Worm (Caenorhabditis elegans) whole organism, late embryonic: ENCODE measurements around the gene fbxa-128.

ENCODE experiments used
- C08G9.2 ChIP-seq: sonication (generic microtip); optimal IDR thresholded peaks from 2 replicates; lab custom pipeline; 2016; ENCODE audit warnings: mild to moderate bottlenecking, missing genetic modification characterization, moderate library complexity, missing compliant biosample characterization
- F13H6.1 ChIP-seq: sonication (generic microtip); optimal IDR thresholded peaks from 2 replicates; lab custom pipeline; 2016; ENCODE audit warnings: missing genetic modification characterization, missing compliant biosample characterization
- K09A11.1 ChIP-seq: sonication (generic microtip); optimal IDR thresholded peaks from 2 replicates; lab custom pipeline; 2017; ENCODE audit warnings: antibody characterized with exemption, mild to moderate bottlenecking, missing genetic modification characterization, missing compliant biosample characterization; ENCODE audit not compliant: insufficient read depth
- ceh-14 ChIP-seq: sonication (generic microtip); optimal IDR thresholded peaks from 2 replicates; lab custom pipeline; 2016; ENCODE audit warnings: missing genotype, missing genetic modification characterization, missing compliant biosample characterization
- ceh-19 ChIP-seq: fragments of 200-800 bp; sonication (Bioruptor generic); optimal IDR thresholded peaks from 2 replicates; lab custom pipeline; 2018; ENCODE audit warnings: mild to moderate bottlenecking, missing genetic modification characterization, missing compliant biosample characterization
- ceh-22 ChIP-seq: sonication (generic microtip); optimal IDR thresholded peaks from 2 replicates; lab custom pipeline; 2017; ENCODE audit warnings: missing biosample characterization, missing genetic modification characterization
- ceh-31 ChIP-seq: sonication (generic microtip); optimal IDR thresholded peaks from 2 replicates; lab custom pipeline; 2016; ENCODE audit warnings: missing genetic modification characterization, missing compliant biosample characterization
- ceh-34 ChIP-seq: sonication (generic microtip); optimal IDR thresholded peaks from 2 replicates; lab custom pipeline; 2016; ENCODE audit warnings: mild to moderate bottlenecking, missing genetic modification characterization, missing compliant biosample characterization
- ceh-45 ChIP-seq: fragments of 200-800 bp; sonication (Bioruptor generic); IDR thresholded peaks from 2 replicates; pipeline ENCODE4 v1.3.6; 2022; ENCODE audit warnings: missing genetic modification reagents, missing genetic modification characterization, missing compliant biosample characterization
- ceh-48 ChIP-seq: sonication (generic microtip); optimal IDR thresholded peaks from 2 replicates; lab custom pipeline; 2016; ENCODE audit warnings: missing genetic modification characterization, inconsistent platforms, missing compliant biosample characterization
- che-1 ChIP-seq: sonication (generic microtip); optimal IDR thresholded peaks from 2 replicates; lab custom pipeline; 2016; ENCODE audit warnings: mild to moderate bottlenecking, missing genetic modification characterization, missing compliant biosample characterization
- dmd-4 ChIP-seq: sonication (generic microtip); optimal IDR thresholded peaks from 2 replicates; lab custom pipeline; 2016; ENCODE audit warnings: borderline replicate concordance, missing genetic modification characterization, missing compliant biosample characterization
- dve-1 ChIP-seq: sonication (generic microtip); optimal IDR thresholded peaks from 2 replicates; lab custom pipeline; 2017; ENCODE audit warnings: antibody characterized with exemption, mild to moderate bottlenecking, missing genetic modification characterization, missing compliant biosample characterization
- ets-4 ChIP-seq: sonication (generic microtip); optimal IDR thresholded peaks from 2 replicates; lab custom pipeline; 2016; ENCODE audit warnings: missing genetic modification characterization, missing compliant biosample characterization
- eyg-1 ChIP-seq: sonication (generic microtip); optimal IDR thresholded peaks from 2 replicates; lab custom pipeline; 2016; ENCODE audit warnings: missing genotype, missing genetic modification characterization, missing compliant biosample characterization
- fax-1 ChIP-seq: sonication (generic microtip); optimal IDR thresholded peaks from 2 replicates; lab custom pipeline; 2016; ENCODE audit warnings: missing genotype, missing genetic modification characterization, missing compliant biosample characterization
- fkh-10 ChIP-seq: fragments of 150-350 bp; optimal IDR thresholded peaks from 2 replicates; lab custom pipeline; 2014; ENCODE audit warnings: missing biosample characterization, missing genetic modification reagents, missing genetic modification characterization
- hlh-13 ChIP-seq: fragments of 200-800 bp; sonication (Bioruptor generic); optimal IDR thresholded peaks from 2 replicates; lab custom pipeline; 2018; ENCODE audit warnings: mild to moderate bottlenecking, missing genetic modification characterization, missing compliant biosample characterization
- hlh-15 ChIP-seq: sonication (generic microtip); optimal IDR thresholded peaks from 2 replicates; lab custom pipeline; 2016; ENCODE audit warnings: missing genetic modification characterization, missing compliant biosample characterization
- hlh-30 ChIP-seq: sonication (generic microtip); optimal IDR thresholded peaks from 2 replicates; lab custom pipeline; 2017; ENCODE audit warnings: antibody characterized with exemption, missing genetic modification characterization, missing compliant biosample characterization; ENCODE audit not compliant: insufficient read depth
- hlh-8 ChIP-seq: sonication (generic microtip); optimal IDR thresholded peaks from 2 replicates; lab custom pipeline; 2016; ENCODE audit warnings: missing genotype, missing genetic modification characterization, missing compliant biosample characterization
- lin-11 ChIP-seq: fragments of 200-800 bp; sonication (Bioruptor generic); optimal IDR thresholded peaks from 2 replicates; lab custom pipeline; 2018; ENCODE audit warnings: mild to moderate bottlenecking, missing genetic modification characterization, missing compliant biosample characterization
- nfya-1 ChIP-seq: sonication (generic microtip); optimal IDR thresholded peaks from 2 replicates; lab custom pipeline; 2017; ENCODE audit warnings: missing genetic modification characterization, mild to moderate bottlenecking, missing compliant biosample characterization, antibody characterized with exemption, moderate library complexity
- nhr-11 ChIP-seq: fragments of 150-350 bp; optimal IDR thresholded peaks from 2 replicates; lab custom pipeline; 2014; ENCODE audit warnings: missing biosample characterization, missing genetic modification characterization
- nhr-232 ChIP-seq: sonication (generic microtip); optimal IDR thresholded peaks from 2 replicates; lab custom pipeline; 2016; ENCODE audit warnings: missing genetic modification characterization, missing compliant biosample characterization
- odd-2 ChIP-seq: sonication (generic microtip); optimal IDR thresholded peaks from 2 replicates; lab custom pipeline; 2017; ENCODE audit warnings: antibody characterized with exemption, mild to moderate bottlenecking, missing genetic modification characterization, missing compliant biosample characterization
- pat-9 ChIP-seq: fragments of 200-800 bp; sonication (Bioruptor generic); optimal IDR thresholded peaks from 2 replicates; lab custom pipeline; 2018; ENCODE audit warnings: mild to moderate bottlenecking, missing genetic modification characterization, moderate library complexity, missing compliant biosample characterization
- pax-1 ChIP-seq: fragments of 150-350 bp; optimal IDR thresholded peaks from 2 replicates; lab custom pipeline; 2014; ENCODE audit warnings: missing biosample characterization, missing genetic modification characterization
- pha-4 ChIP-seq: fragments of 150-350 bp; optimal IDR thresholded peaks from 2 replicates; lab custom pipeline; 2018; ENCODE audit warnings: missing biosample characterization, missing genetic modification reagents, missing genetic modification characterization
- pqm-1 ChIP-seq: sonication (generic microtip); optimal IDR thresholded peaks from 2 replicates; lab custom pipeline; 2016; ENCODE audit warnings: missing genetic modification characterization, missing compliant biosample characterization
- sdc-2 ChIP-seq: sonication (generic microtip); optimal IDR thresholded peaks from 2 replicates; lab custom pipeline; 2016; ENCODE audit warnings: missing genotype, missing genetic modification characterization, missing compliant biosample characterization
- sox-2 ChIP-seq: fragments of 200-800 bp; sonication (Bioruptor generic); IDR thresholded peaks from 2 replicates; pipeline ENCODE4 v1.3.6; 2022; ENCODE audit warnings: missing genetic modification reagents, missing genetic modification characterization, missing compliant biosample characterization
- ttx-3 ChIP-seq: sonication (generic microtip); optimal IDR thresholded peaks from 2 replicates; lab custom pipeline; 2016; ENCODE audit warnings: missing genetic modification reagents, missing genetic modification characterization, missing compliant biosample characterization
- unc-42 ChIP-seq: sonication (generic microtip); optimal IDR thresholded peaks from 2 replicates; lab custom pipeline; 2016; ENCODE audit warnings: missing genotype, missing genetic modification characterization, missing compliant biosample characterization
- unc-86 ChIP-seq: sonication (generic microtip); optimal IDR thresholded peaks from 2 replicates; lab custom pipeline; 2016; ENCODE audit warnings: missing genetic modification characterization, missing compliant biosample characterization
- zip-5 ChIP-seq: sonication (generic microtip); optimal IDR thresholded peaks from 2 replicates; lab custom pipeline; 2016; ENCODE audit warnings: missing genetic modification characterization, missing compliant biosample characterization

The fbxa-128 gene

ce11 chrIII:11119176-11119853 is 19.6 kb downstream of the fbxa-128 start, which contains the start of the genes sup-35 and Y48A6C.4 (continued):
- peak; percentile 60 for TF ChIP-seq nfya-1 (tag; lab: Kevin White, UChicago)
- TF ChIP-seq K09A11.1 (tag; lab: Kevin White, UChicago): no peak
- TF ChIP-seq pat-9 (tag; lab: Kevin White, UChicago): no peak
- peak; percentile 97 for TF ChIP-seq ets-4 (tag; lab: Kevin White, UChicago)
- TF ChIP-seq dve-1 (tag; lab: Kevin White, UChicago): no peak
- no peak for TF ChIP-seq ceh-22 (tag; lab: Kevin White, UChicago)
- no peak for TF ChIP-seq nhr-232 (tag; lab: Kevin White, UChicago)
- peak; percentile 93 for TF ChIP-seq fax-1 (tag; lab: Kevin White, UChicago)
- TF ChIP-seq ceh-45: no peak
- TF ChIP-seq ceh-31 (tag; lab: Kevin White, UChicago): peak; percentile 99
- peak; percentile 93 for TF ChIP-seq unc-42 (tag; lab: Kevin White, UChicago)
- peak; percentile 59 for TF ChIP-seq ttx-3
- peak; percentile 86 for TF ChIP-seq pqm-1 (tag; lab: Kevin White, UChicago)
- no peak for TF ChIP-seq sox-2 (GFP tag; lab: Robert Waterston, UW)
- TF ChIP-seq hlh-30 (tag; lab: Kevin White, UChicago): no peak
- no peak for TF ChIP-seq fkh-10 (GFP tag; lab: Kevin White, UChicago)
- peak; percentile 89 for TF ChIP-seq F13H6.1 (tag; lab: Kevin White, UChicago)

ce11 chrIII:11115956-11116355 is 23.0 kb downstream of the fbxa-128 start:
- no peak for TF ChIP-seq ceh-48
- no peak for TF ChIP-seq odd-2 (tag; lab: Kevin White, UChicago)
- TF ChIP-seq pha-4 (tag; lab: Kevin White, UChicago): no peak
- no peak for TF ChIP-seq ceh-34 (tag; lab: Kevin White, UChicago)
- no peak for TF ChIP-seq pax-1 (tag; lab: Kevin White, UChicago)
- no peak for TF ChIP-seq dmd-4 (tag; lab: Kevin White, UChicago)
- TF ChIP-seq ceh-19: no peak
- TF ChIP-seq hlh-15: no peak
- TF ChIP-seq fkh-10 (GFP tag; lab: Kevin White, UChicago): no peak
- no peak for TF ChIP-seq eyg-1 (tag; lab: Kevin White, UChicago)
- TF ChIP-seq zip-5: no peak
- TF ChIP-seq ceh-14: no peak
- TF ChIP-seq C08G9.2: no peak
- TF ChIP-seq hlh-13 (GFP tag; lab: Kevin White, UChicago): no peak
- TF ChIP-seq sox-2 (GFP tag; lab: Robert Waterston, UW): no peak
- TF ChIP-seq lin-11 (tag; lab: Kevin White, UChicago): no peak
- TF ChIP-seq hlh-8 (tag; lab: Kevin White, UChicago): no peak
- TF ChIP-seq fax-1 (tag; lab: Kevin White, UChicago): no peak
- TF ChIP-seq sdc-2 (tag; lab: Kevin White, UChicago): no peak
- TF ChIP-seq, all 69 proteins: peak for 0

DNA sequence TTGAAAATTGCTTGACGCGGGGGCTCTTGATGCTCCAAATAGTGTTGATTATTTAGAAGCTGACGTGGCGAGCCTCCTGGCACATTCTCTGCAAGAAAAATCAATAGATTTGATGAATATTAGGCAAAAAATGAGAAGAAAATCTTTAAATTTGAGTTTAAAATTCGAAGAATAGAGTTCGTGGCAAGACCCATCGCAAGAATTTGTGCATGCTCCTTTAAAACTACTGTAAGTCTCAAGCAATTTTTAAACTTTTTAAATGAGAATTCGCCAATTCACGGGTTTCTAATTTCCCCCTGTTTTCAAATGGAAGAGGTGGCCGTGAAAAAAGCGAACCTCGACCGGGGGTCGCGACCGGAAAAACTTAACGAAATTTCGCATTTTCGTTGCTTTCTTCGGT is 25.1 kb downstream of the fbxa-128 start:
- TF ChIP-seq C08G9.2 (no peak), ets-4 (tag; lab: Kevin White, UChicago) (no peak), nfya-1 (tag; lab: Kevin White, UChicago) (no peak), nhr-11 (tag; lab: Kevin White, UChicago) (no peak), che-1 (no peak), sdc-2 (tag; lab: Kevin White, UChicago) (no peak), hlh-8 (tag; lab: Kevin White, UChicago) (no peak), unc-86 (tag; lab: Kevin White, UChicago) (no peak), ceh-22 (tag; lab: Kevin White, UChicago) (no peak)
